Worm (Caenorhabditis elegans): ENCODE results near the gene Y38H6C.15.

- TF ChIP-seq unc-55 (GFP tag; optimal IDR thresholded peaks at IDR 0.05) (no peak), skn-1 (tag; optimal IDR thresholded peaks at IDR 0.05) (no peak), ZK546.5 (tag; optimal IDR thresholded peaks at IDR 0.05) (no peak), unc-62 (GFP tag; optimal IDR thresholded peaks at IDR 0.05) (no peak), nhr-10 (tag; optimal IDR thresholded peaks at IDR 0.05) (no peak), F13H6.1 (tag; optimal IDR thresholded peaks at IDR 0.05) (no peak), alr-1 (tag; optimal IDR thresholded peaks at IDR 0.05) (no peak), aly-2 (tag; optimal IDR thresholded peaks at IDR 0.05) (no peak), fos-1 (tag; optimal IDR thresholded peaks at IDR 0.05) (no peak), lsy-2 (tag; optimal IDR thresholded peaks at IDR 0.05) (no peak), zag-1 (tag; optimal IDR thresholded peaks at IDR 0.05) (no peak), elt-1 (tag; optimal IDR thresholded peaks at IDR 0.05) (no peak), ztf-4 (tag; optimal IDR thresholded peaks at IDR 0.05) (no peak), nhr-237 (tag; optimal IDR thresholded peaks at IDR 0.05) (no peak)
Observed at ce11 chrV:20492385-20492784, 43.7 kb downstream of the Y38H6C.15 start, which contains the start of gene srbc-79.

Data from whole organism, L2 larva.